Worm (Caenorhabditis elegans) whole organism, late embryonic: ENCODE measurements around the gene ZK218.5.

Experiments
- F13H6.1 ChIP-seq: sonication (generic microtip); optimal IDR thresholded peaks from 2 replicates; lab custom pipeline; 2016; ENCODE audit warnings: missing genetic modification characterization, missing compliant biosample characterization
- ama-1 ChIP-seq: fragments of 150-350 bp; optimal IDR thresholded peaks from 2 replicates; lab custom pipeline; 2014
- ceh-22 ChIP-seq: sonication (generic microtip); optimal IDR thresholded peaks from 2 replicates; lab custom pipeline; 2017; ENCODE audit warnings: missing biosample characterization, missing genetic modification characterization
- dve-1 ChIP-seq: sonication (generic microtip); optimal IDR thresholded peaks from 2 replicates; lab custom pipeline; 2017; ENCODE audit warnings: antibody characterized with exemption, mild to moderate bottlenecking, missing genetic modification characterization, missing compliant biosample characterization
- fkh-6 ChIP-seq: sonication (generic microtip); optimal IDR thresholded peaks from 2 replicates; lab custom pipeline; 2016; ENCODE audit warnings: missing genetic modification characterization, missing compliant biosample characterization
- lin-11 ChIP-seq: fragments of 200-800 bp; sonication (Bioruptor generic); optimal IDR thresholded peaks from 2 replicates; lab custom pipeline; 2018; ENCODE audit warnings: mild to moderate bottlenecking, missing genetic modification characterization, missing compliant biosample characterization
- mec-3 ChIP-seq: sonication (generic microtip); optimal IDR thresholded peaks from 2 replicates; lab custom pipeline; 2016; ENCODE audit warnings: borderline replicate concordance, missing genetic modification characterization, missing compliant biosample characterization
- nhr-11 ChIP-seq: fragments of 150-350 bp; optimal IDR thresholded peaks from 2 replicates; lab custom pipeline; 2014; ENCODE audit warnings: missing biosample characterization, missing genetic modification characterization
- nhr-232 ChIP-seq: sonication (generic microtip); optimal IDR thresholded peaks from 2 replicates; lab custom pipeline; 2016; ENCODE audit warnings: missing genetic modification characterization, missing compliant biosample characterization
- npax-4 ChIP-seq: sonication (generic microtip); optimal IDR thresholded peaks from 2 replicates; lab custom pipeline; 2016; ENCODE audit warnings: missing genetic modification characterization, missing compliant biosample characterization
- pha-4 ChIP-seq: fragments of 150-350 bp; optimal IDR thresholded peaks from 2 replicates; lab custom pipeline; 2018; ENCODE audit warnings: missing biosample characterization, missing genetic modification reagents, missing genetic modification characterization
- ref-2 ChIP-seq: sonication (generic microtip); optimal IDR thresholded peaks from 2 replicates; lab custom pipeline; 2016; ENCODE audit warnings: missing genetic modification characterization, missing compliant biosample characterization
- rnt-1 ChIP-seq: sonication (generic microtip); optimal IDR thresholded peaks from 2 replicates; lab custom pipeline; 2016; ENCODE audit warnings: missing genetic modification characterization, missing compliant biosample characterization
- ztf-16 ChIP-seq: sonication (generic microtip); optimal IDR thresholded peaks from 2 replicates; lab custom pipeline; 2017; ENCODE audit warnings: missing genetic modification characterization, missing compliant biosample characterization

ce11 chrV:17059987-17060386, 40.9 kb upstream of the ZK218.5 start, which contains the start of gene sri-66:
- no peak for TF ChIP-seq npax-4 (tag; lab: Kevin White, UChicago)
- TF ChIP-seq pha-4 = no peak
- no peak for TF ChIP-seq lin-11 (tag; lab: Kevin White, UChicago)
- TF ChIP-seq mec-3 = no peak
- no peak for TF ChIP-seq dve-1 (tag; lab: Kevin White, UChicago)
- TF ChIP-seq ama-1 (lab: Kevin White, UChicago) = no peak
- TF ChIP-seq F13H6.1 (tag; lab: Kevin White, UChicago) = no peak
- TF ChIP-seq fkh-6 (tag; lab: Kevin White, UChicago) = no peak
- TF ChIP-seq ceh-22 = no peak
- no peak for TF ChIP-seq nhr-232 (tag; lab: Kevin White, UChicago)
- TF ChIP-seq rnt-1 (tag; lab: Kevin White, UChicago) = no peak
- no peak for TF ChIP-seq ztf-16 (tag; lab: Kevin White, UChicago)
- no peak for TF ChIP-seq ref-2 (tag; lab: Kevin White, UChicago)
- TF ChIP-seq nhr-11 (tag; lab: Kevin White, UChicago) = no peak
